Fruit fly (Drosophila melanogaster): ENCODE measurements around the gene PolQ.

- TF ChIP-seq CG32006 (GFP tag; optimal IDR thresholded peaks at IDR 0.05): no peak
- TF ChIP-seq Hr38 (GFP tag; optimal IDR thresholded peaks at IDR 0.05): no peak
- no peak for TF ChIP-seq dac (GFP tag; optimal IDR thresholded peaks at IDR 0.05)
- TF ChIP-seq CG15336 (GFP tag; IDR thresholded peaks at IDR 0.05): no peak
- TF ChIP-seq lz (GFP tag; optimal IDR thresholded peaks at IDR 0.05): no peak
- TF ChIP-seq Eip75B (GFP tag; optimal IDR thresholded peaks at IDR 0.05): no peak
- TF ChIP-seq Blimp-1 (GFP tag; optimal IDR thresholded peaks at IDR 0.05): no peak
- no peak for TF ChIP-seq net (GFP tag; optimal IDR thresholded peaks at IDR 0.05)
- TF ChIP-seq pdm3 (GFP tag; optimal IDR thresholded peaks at IDR 0.05): no peak
- no peak for TF ChIP-seq Hr39 (GFP tag; optimal IDR thresholded peaks at IDR 0.05)
- TF ChIP-seq fd59A (GFP tag; optimal IDR thresholded peaks at IDR 0.05): no peak
- TF ChIP-seq Met (GFP tag; optimal IDR thresholded peaks at IDR 0.05): no peak
- no peak for TF ChIP-seq Gug (GFP tag; IDR thresholded peaks at IDR 0.05)
Observed at dm6 chr3R:12662531-12662930, 49.6 kb downstream of the PolQ start, which contains the start of gene CG14395.

All from whole organism, prepupa.